Worm (Caenorhabditis elegans): ENCODE measurements around the gene aly-2.
A peak's percentile ranks its signal among the peaks of the same experiment; 100 is the strongest.

aly-2 gene

DNA sequence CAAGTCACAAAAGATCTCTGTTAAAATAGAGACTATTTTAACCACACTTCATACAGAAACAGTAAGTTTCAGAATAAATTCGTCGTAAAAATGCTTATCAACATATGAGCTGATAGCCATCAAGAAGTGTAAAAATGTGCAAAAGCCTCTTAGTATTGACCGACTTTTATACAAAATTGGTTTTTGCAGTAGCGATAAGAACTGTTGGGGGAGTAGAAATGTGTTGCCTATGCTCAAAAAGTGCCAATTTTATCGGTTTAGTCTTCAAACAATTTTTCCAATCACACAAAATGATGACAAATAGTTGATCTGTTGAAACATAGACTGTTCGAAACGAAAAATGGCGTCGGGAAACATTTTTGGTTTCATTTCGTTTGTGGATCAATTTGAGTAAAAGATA is 12.6 kb downstream of the aly-2 start (continued):
- TF ChIP-seq hlh-17 (GFP tag; optimal IDR thresholded peaks at IDR 0.05; ENCODE audit: borderline replicate concordance) (no peak), lin-35 (GFP tag; optimal IDR thresholded peaks at IDR 0.05) (peak in 1 of 2 experiments; percentile 15), nhr-12 (tag; optimal IDR thresholded peaks at IDR 0.05) (no peak), jun-1 (tag; optimal IDR thresholded peaks at IDR 0.05) (no peak), nhr-20 (tag; optimal IDR thresholded peaks at IDR 0.05) (peak; percentile 0), mdl-1 (tag; optimal IDR thresholded peaks at IDR 0.05) (no peak), egl-13 (tag; optimal IDR thresholded peaks at IDR 0.05) (no peak), efl-1 (optimal IDR thresholded peaks at IDR 0.05) (no peak), efl-1 (GFP tag; optimal IDR thresholded peaks at IDR 0.05 in 1 of 2) (peak in 1 of 2 experiments; percentile 1), hlh-4 (tag; optimal IDR thresholded peaks at IDR 0.05) (no peak), elt-2 (tag; optimal IDR thresholded peaks at IDR 0.05) (peak; percentile 95)

DNA sequence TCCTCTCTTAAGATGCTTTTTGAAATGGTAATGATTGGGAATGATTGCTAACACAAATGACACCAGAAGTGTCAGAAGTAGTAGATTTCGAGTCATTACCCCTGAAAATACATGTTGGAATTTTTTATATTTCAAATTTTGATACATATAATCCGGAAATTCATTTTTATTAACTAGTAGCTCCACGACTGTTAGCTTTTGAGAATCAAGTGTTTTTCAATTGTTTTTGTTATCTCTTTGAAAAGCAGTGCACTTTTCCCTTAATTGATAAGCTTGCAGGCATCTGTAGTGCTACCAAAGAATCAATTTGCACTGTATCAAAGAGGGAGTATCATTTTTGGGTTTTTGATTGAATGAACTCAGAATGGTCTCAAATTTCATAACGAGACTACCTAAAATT is 17.8 kb downstream of the aly-2 start, which contains the start of gene pcp-2:
pcp-2 (minus strand) TSS at position 101 of the 400 bp plus-strand sequence.
- TF ChIP-seq efl-1 (optimal IDR thresholded peaks at IDR 0.05) (no peak), efl-1 (GFP tag; optimal IDR thresholded peaks at IDR 0.05 in 1 of 2) (peak in 1 of 2 experiments; percentile 12), tlp-1 (tag; optimal IDR thresholded peaks at IDR 0.05) (no peak), ets-5 (GFP tag; IDR thresholded peaks at IDR 0.05) (no peak), rnt-1 (tag; optimal IDR thresholded peaks at IDR 0.05) (no peak), lsy-2 (tag; optimal IDR thresholded peaks at IDR 0.05) (no peak)

DNA sequence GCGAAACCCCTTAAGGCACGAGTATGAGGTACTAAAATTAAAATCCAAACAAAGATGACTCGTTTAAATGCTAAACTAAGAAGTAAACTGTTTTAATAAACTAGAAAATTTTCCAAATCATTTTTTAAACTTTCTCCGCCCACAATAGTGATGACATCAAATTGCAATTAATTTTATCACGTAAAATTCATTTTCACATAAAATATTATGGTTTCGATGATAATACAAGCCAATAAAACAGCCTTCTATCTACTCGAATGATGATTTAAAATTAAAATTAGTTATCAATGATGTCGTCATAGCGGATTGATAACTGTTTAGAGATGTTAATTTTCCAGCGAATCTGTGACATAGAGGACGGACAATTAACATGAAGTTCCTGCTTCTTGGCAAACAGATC is 18.4 kb downstream of the aly-2 start, which contains the start of gene C07C7.3:
C07C7.3 (plus strand) TSS at position 371 of the 400 bp plus-strand sequence.
- no peak for TF ChIP-seq hlh-4 (tag; optimal IDR thresholded peaks at IDR 0.05)
- TF ChIP-seq tlp-1 (tag; optimal IDR thresholded peaks at IDR 0.05), result peak; percentile 51
- no peak for TF ChIP-seq efl-1 (optimal IDR thresholded peaks at IDR 0.05)
- TF ChIP-seq efl-1 (GFP tag; optimal IDR thresholded peaks at IDR 0.05 in 1 of 2), result peak in 1 of 2 experiments; percentile 57
- TF ChIP-seq elt-2 (tag; optimal IDR thresholded peaks at IDR 0.05), result peak; percentile 70
- no peak for TF ChIP-seq sptf-1 (tag; optimal IDR thresholded peaks at IDR 0.05)

DNA sequence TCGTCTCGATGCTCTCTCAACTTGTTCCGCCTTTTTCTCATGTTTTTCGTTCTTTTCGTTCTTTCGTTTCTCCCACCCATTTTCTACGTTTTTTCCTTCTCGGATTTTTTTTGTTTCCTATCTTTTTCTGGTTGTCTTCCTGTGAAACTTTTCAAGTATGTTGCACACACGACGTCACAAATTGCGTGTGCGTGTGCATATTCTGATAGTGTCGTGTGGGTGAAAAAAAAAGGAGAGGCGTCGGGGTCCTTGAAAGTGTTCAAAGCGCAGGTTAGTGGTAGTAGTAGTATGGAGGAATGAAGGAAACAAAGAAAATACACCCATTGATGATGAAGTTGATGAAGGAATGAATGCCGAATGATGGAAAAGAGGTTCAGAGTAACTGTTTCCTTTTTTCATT is 22.5 kb downstream of the aly-2 start:
- TF ChIP-seq fkh-10 (GFP tag; optimal IDR thresholded peaks at IDR 0.05), result peak; percentile 50
- no peak for TF ChIP-seq unc-98 (GFP tag; IDR thresholded peaks at IDR 0.05)
- TF ChIP-seq lin-14 (GFP tag; optimal IDR thresholded peaks at IDR 0.05), result peak; percentile 36

DNA sequence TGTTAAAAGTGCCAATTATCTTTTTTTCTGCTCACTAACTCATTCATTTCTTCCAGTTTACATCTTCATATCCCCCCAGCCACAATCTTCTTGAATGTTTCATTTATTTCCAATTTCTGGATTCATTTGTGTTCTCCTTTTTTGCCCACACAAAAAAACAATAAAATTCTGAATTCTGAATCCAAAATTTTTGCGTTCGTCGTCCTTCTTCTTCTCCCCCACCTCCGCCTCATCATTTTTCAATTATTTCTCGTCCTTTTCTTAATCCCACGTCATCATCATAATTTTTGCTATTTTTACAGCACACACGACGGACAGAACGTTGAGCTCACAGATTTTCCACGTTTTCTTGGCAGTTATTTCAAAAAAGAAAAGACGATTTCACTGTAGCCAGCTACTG is 37.3 kb downstream of the aly-2 start, which contains the start of gene C07C7.1:
C07C7.1 (plus strand) TSS at position 301 of the 400 bp plus-strand sequence.
- TF ChIP-seq hlh-17 (GFP tag; optimal IDR thresholded peaks at IDR 0.05; ENCODE audit: borderline replicate concordance), result no peak
- no peak for TF ChIP-seq nhr-77 (tag; optimal IDR thresholded peaks at IDR 0.05)
- TF ChIP-seq pax-3 (tag; optimal IDR thresholded peaks at IDR 0.05), result no peak
- TF ChIP-seq mab-9 (GFP tag; IDR thresholded peaks at IDR 0.05), result no peak
- no peak for TF ChIP-seq nhr-71 (tag; optimal IDR thresholded peaks at IDR 0.05)
- no peak for TF ChIP-seq nhr-76 (tag; optimal IDR thresholded peaks at IDR 0.05)
- TF ChIP-seq ceh-88 (GFP tag; IDR thresholded peaks at IDR 0.05), result no peak
- TF ChIP-seq tbx-2 (tag; optimal IDR thresholded peaks at IDR 0.05), result no peak

DNA sequence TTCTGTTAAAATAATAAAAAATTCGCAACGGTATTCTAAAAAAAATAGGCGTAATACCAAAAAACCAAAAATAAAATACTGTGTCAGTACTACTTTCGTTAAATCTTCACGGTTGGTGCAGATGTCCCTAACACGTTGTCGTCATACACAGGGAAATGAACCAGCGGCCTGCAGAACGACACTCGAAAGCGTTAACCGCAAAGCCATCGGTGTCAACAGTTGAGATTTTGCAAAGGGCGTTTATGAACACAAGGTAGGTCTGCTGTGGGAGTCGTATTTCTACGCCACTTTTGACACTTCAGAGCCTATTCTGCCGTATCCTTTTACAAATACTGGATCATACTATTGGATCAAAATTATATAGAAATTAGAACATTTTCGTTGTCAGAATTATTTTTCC is 43.9 kb downstream of the aly-2 start:
- TF ChIP-seq mep-1 (tag; optimal IDR thresholded peaks at IDR 0.05), result peak; percentile 85
- peak in 2 of 6 experiments; percentile 49 to 50 for TF ChIP-seq elt-3 (tag; optimal IDR thresholded peaks at IDR 0.05)
- TF ChIP-seq nhr-90 (tag; optimal IDR thresholded peaks at IDR 0.05; ENCODE audit: poor library complexity), result peak; percentile 64
- peak; percentile 66 for TF ChIP-seq tbx-2 (tag; optimal IDR thresholded peaks at IDR 0.05)
- TF ChIP-seq ceh-8 (GFP tag; optimal IDR thresholded peaks at IDR 0.05), result peak; percentile 6
- peak; percentile 5 for TF ChIP-seq efl-3 (GFP tag; optimal IDR thresholded peaks at IDR 0.05)
- TF ChIP-seq C16A3.4 (tag; optimal IDR thresholded peaks at IDR 0.05), result peak; percentile 79
- TF ChIP-seq nhr-76 (tag; optimal IDR thresholded peaks at IDR 0.05), result no peak
- peak in 1 of 2 experiments; percentile 39 for TF ChIP-seq ztf-11 (tag; optimal IDR thresholded peaks at IDR 0.05)
- TF ChIP-seq lin-13 (GFP tag; optimal IDR thresholded peaks at IDR 0.05), result peak; percentile 53
- TF ChIP-seq irx-1 (tag; optimal IDR thresholded peaks at IDR 0.05), result peak; percentile 60
- peak; percentile 59 to 62 for TF ChIP-seq efl-1 (optimal IDR thresholded peaks at IDR 0.05)
- peak; percentile 46 to 94 for TF ChIP-seq efl-1 (GFP tag; optimal IDR thresholded peaks at IDR 0.05 in 1 of 2)
- TF ChIP-seq dpl-1 (GFP tag; optimal IDR thresholded peaks at IDR 0.05), result peak; percentile 31 to 56 (median 53)
- TF ChIP-seq lin-35 (GFP tag; optimal IDR thresholded peaks at IDR 0.05), result peak; percentile 48 to 82
- peak; percentile 89 for TF ChIP-seq snu-23 (GFP tag; optimal IDR thresholded peaks at IDR 0.05)
- TF ChIP-seq ces-1 (GFP tag; optimal IDR thresholded peaks at IDR 0.05), result no peak
- TF ChIP-seq aly-2 (tag; optimal IDR thresholded peaks at IDR 0.05), result peak; percentile 44
- TF ChIP-seq mdl-1 (tag; optimal IDR thresholded peaks at IDR 0.05), result peak in 1 of 2 experiments; percentile 86
- peak; percentile 55 for TF ChIP-seq nhr-77 (tag; optimal IDR thresholded peaks at IDR 0.05)
- TF ChIP-seq jun-1 (tag; optimal IDR thresholded peaks at IDR 0.05), result peak; percentile 43
- TF ChIP-seq swsn-7 (tag; optimal IDR thresholded peaks at IDR 0.05), result peak; percentile 77
